Worm (Caenorhabditis elegans): ENCODE data around the gene grd-5.

DNA sequence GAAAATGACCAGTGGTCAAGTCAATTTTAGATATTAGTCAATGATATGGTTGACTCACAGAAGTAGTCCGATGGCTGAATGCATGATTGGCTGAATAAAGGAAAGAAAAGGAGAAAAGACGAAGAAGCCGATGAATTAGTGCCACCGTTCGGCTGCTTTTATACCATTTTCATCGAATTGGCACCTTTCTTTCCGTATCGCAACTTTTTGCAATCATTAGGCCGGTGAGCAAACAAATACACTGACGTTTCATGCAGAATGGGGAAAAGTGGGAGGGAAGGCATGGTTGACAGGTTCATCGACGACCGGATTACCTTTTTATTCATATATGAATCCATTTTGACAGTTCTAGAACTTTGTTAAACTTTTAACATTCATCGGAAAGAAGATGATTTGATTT lies 2.4 kb downstream of the grd-5 start, which contains the start of gene idpc-2:
- no peak for TF ChIP-seq T22C8.4 (GFP tag; IDR thresholded peaks at IDR 0.05)
- no peak for TF ChIP-seq cog-1 (tag; optimal IDR thresholded peaks at IDR 0.05)
- TF ChIP-seq ref-1 (GFP tag; conservative IDR thresholded peaks at IDR 0.05): no peak
- TF ChIP-seq ztf-23 (GFP tag; IDR thresholded peaks at IDR 0.05): no peak
